Worm (Caenorhabditis elegans): ENCODE data around the gene lhfp-4.

lhfp-4 gene

ce11 chrIV:17269702-17270101 is 5.7 kb upstream of the lhfp-4 start:
- no peak for TF ChIP-seq nhr-76 (tag; optimal IDR thresholded peaks at IDR 0.05)
- no peak for TF ChIP-seq snpc-4 (tag; optimal IDR thresholded peaks at IDR 0.05)
- no peak for TF ChIP-seq nhr-237 (tag; optimal IDR thresholded peaks at IDR 0.05)
- no peak for TF ChIP-seq ceh-83 (GFP tag; optimal IDR thresholded peaks at IDR 0.05)
- no peak for TF ChIP-seq cnd-1 (tag; optimal IDR thresholded peaks at IDR 0.05)
- TF ChIP-seq lin-32 (GFP tag; optimal IDR thresholded peaks at IDR 0.05) = no peak
- peak; percentile 80 for TF ChIP-seq nhr-2 (tag; optimal IDR thresholded peaks at IDR 0.05)
- no peak for TF ChIP-seq mls-2 (tag; optimal IDR thresholded peaks at IDR 0.05)
- no peak for TF ChIP-seq tbx-8 (GFP tag; optimal IDR thresholded peaks at IDR 0.05)
- TF ChIP-seq unc-62 (GFP tag; optimal IDR thresholded peaks at IDR 0.05) = peak; percentile 99
- no peak for TF ChIP-seq blmp-1 (tag; optimal IDR thresholded peaks at IDR 0.05)
- TF ChIP-seq lsy-2 (tag; optimal IDR thresholded peaks at IDR 0.05) = no peak
- TF ChIP-seq ham-2 (GFP tag; optimal IDR thresholded peaks at IDR 0.05) = no peak
- no peak for TF ChIP-seq flh-1 (GFP tag; optimal IDR thresholded peaks at IDR 0.05)
- no peak for TF ChIP-seq sptf-1 (tag; optimal IDR thresholded peaks at IDR 0.05)
- peak; percentile 66 for TF ChIP-seq hlh-1 (tag; optimal IDR thresholded peaks at IDR 0.05)
- no peak for TF ChIP-seq zip-8 (tag; optimal IDR thresholded peaks at IDR 0.05)
- TF ChIP-seq mab-5 (tag; optimal IDR thresholded peaks at IDR 0.05) = peak; percentile 44

- no peak for TF ChIP-seq ces-1 (GFP tag; optimal IDR thresholded peaks at IDR 0.05)
- no peak for TF ChIP-seq M03D4.4 (tag; optimal IDR thresholded peaks at IDR 0.05)
- TF ChIP-seq zip-8 (tag; optimal IDR thresholded peaks at IDR 0.05) = no peak
- no peak for TF ChIP-seq ham-2 (GFP tag; optimal IDR thresholded peaks at IDR 0.05)
- TF ChIP-seq mab-5 (tag; optimal IDR thresholded peaks at IDR 0.05) = no peak
- no peak for TF ChIP-seq flh-1 (GFP tag; optimal IDR thresholded peaks at IDR 0.05)
Observed at ce11 chrIV:17273602-17274110, 1.7 kb upstream of the lhfp-4 start, which contains the start of gene gln-5. Gene gln-5 (minus strand): TSS chrIV:17273652.

- TF ChIP-seq nhr-237 (tag; optimal IDR thresholded peaks at IDR 0.05) (no peak), M03D4.4 (tag; optimal IDR thresholded peaks at IDR 0.05) (no peak), sptf-1 (tag; optimal IDR thresholded peaks at IDR 0.05) (no peak), tbx-8 (GFP tag; optimal IDR thresholded peaks at IDR 0.05) (no peak), nhr-2 (tag; optimal IDR thresholded peaks at IDR 0.05) (peak; percentile 51), pha-4 (tag; optimal IDR thresholded peaks at IDR 0.05) (no peak), unc-62 (GFP tag; optimal IDR thresholded peaks at IDR 0.05) (peak; percentile 81), ztf-11 (tag; optimal IDR thresholded peaks at IDR 0.05) (no peak), ceh-43 (GFP tag; optimal IDR thresholded peaks at IDR 0.05) (no peak), nhr-12 (tag; optimal IDR thresholded peaks at IDR 0.05) (no peak), unc-39 (tag; optimal IDR thresholded peaks at IDR 0.05) (no peak), ham-2 (GFP tag; optimal IDR thresholded peaks at IDR 0.05) (no peak), lin-32 (GFP tag; optimal IDR thresholded peaks at IDR 0.05) (no peak), hlh-1 (tag; optimal IDR thresholded peaks at IDR 0.05) (no peak), elt-1 (tag; optimal IDR thresholded peaks at IDR 0.05; ENCODE audit: borderline replicate concordance, insufficient read depth) (peak; percentile 92), elt-3 (tag; optimal IDR thresholded peaks at IDR 0.05) (no peak), ces-1 (GFP tag; optimal IDR thresholded peaks at IDR 0.05) (no peak), ceh-39 (tag; optimal IDR thresholded peaks at IDR 0.05) (peak; percentile 3), mls-2 (tag; optimal IDR thresholded peaks at IDR 0.05) (no peak), snpc-4 (tag; optimal IDR thresholded peaks at IDR 0.05) (no peak)
Observed at ce11 chrIV:17276705-17277458, 1.5 kb downstream of the lhfp-4 start, which contains the start of gene clec-196. Gene clec-196 (plus strand): TSS chrIV:17276956.

ce11 chrIV:17277459-17278173 is 2.2 kb downstream of the lhfp-4 start:
- TF ChIP-seq cnd-1 (tag; optimal IDR thresholded peaks at IDR 0.05) (peak; percentile 75), sem-2 (GFP tag; optimal IDR thresholded peaks at IDR 0.05) (no peak)

ce11 chrIV:17278363-17278762 is 3.0 kb downstream of the lhfp-4 start:
- TF ChIP-seq flh-1 (GFP tag; optimal IDR thresholded peaks at IDR 0.05) (peak; percentile 45), elt-3 (tag; optimal IDR thresholded peaks at IDR 0.05) (no peak), lsy-2 (tag; optimal IDR thresholded peaks at IDR 0.05) (peak; percentile 89), sptf-1 (tag; optimal IDR thresholded peaks at IDR 0.05) (peak; percentile 93), bed-3 (GFP tag; optimal IDR thresholded peaks at IDR 0.05) (no peak), elt-1 (tag; optimal IDR thresholded peaks at IDR 0.05; ENCODE audit: borderline replicate concordance, insufficient read depth) (peak; percentile 7), nhr-12 (tag; optimal IDR thresholded peaks at IDR 0.05) (no peak), ceh-43 (GFP tag; optimal IDR thresholded peaks at IDR 0.05) (peak; percentile 89), ces-1 (GFP tag; optimal IDR thresholded peaks at IDR 0.05) (peak; percentile 95), ceh-83 (GFP tag; optimal IDR thresholded peaks at IDR 0.05) (peak; percentile 79), snpc-4 (tag; optimal IDR thresholded peaks at IDR 0.05) (no peak), blmp-1 (tag; optimal IDR thresholded peaks at IDR 0.05) (peak; percentile 23), drap-1 (GFP tag; optimal IDR thresholded peaks at IDR 0.05) (peak; percentile 87), ztf-11 (tag; optimal IDR thresholded peaks at IDR 0.05) (peak; percentile 83), pha-4 (tag; optimal IDR thresholded peaks at IDR 0.05) (peak; percentile 94), mab-5 (tag; optimal IDR thresholded peaks at IDR 0.05) (peak; percentile 68), tbx-8 (GFP tag; optimal IDR thresholded peaks at IDR 0.05) (peak; percentile 82), hlh-1 (tag; optimal IDR thresholded peaks at IDR 0.05) (peak; percentile 41), mls-2 (tag; optimal IDR thresholded peaks at IDR 0.05) (peak; percentile 93), lin-13 (tag; optimal IDR thresholded peaks at IDR 0.05) (peak; percentile 99), lin-32 (GFP tag; optimal IDR thresholded peaks at IDR 0.05) (peak; percentile 10), unc-62 (GFP tag; optimal IDR thresholded peaks at IDR 0.05) (peak; percentile 91), ceh-39 (tag; optimal IDR thresholded peaks at IDR 0.05) (peak; percentile 96), sem-2 (GFP tag; optimal IDR thresholded peaks at IDR 0.05) (peak; percentile 20), nhr-2 (tag; optimal IDR thresholded peaks at IDR 0.05) (peak; percentile 44), M03D4.4 (tag; optimal IDR thresholded peaks at IDR 0.05) (peak; percentile 90), mep-1 (tag; optimal IDR thresholded peaks at IDR 0.05) (peak; percentile 99), ham-2 (GFP tag; optimal IDR thresholded peaks at IDR 0.05) (peak; percentile 20), cnd-1 (tag; optimal IDR thresholded peaks at IDR 0.05) (peak; percentile 93)
